Worm (Caenorhabditis elegans): ENCODE data around the gene him-8.

DNA sequence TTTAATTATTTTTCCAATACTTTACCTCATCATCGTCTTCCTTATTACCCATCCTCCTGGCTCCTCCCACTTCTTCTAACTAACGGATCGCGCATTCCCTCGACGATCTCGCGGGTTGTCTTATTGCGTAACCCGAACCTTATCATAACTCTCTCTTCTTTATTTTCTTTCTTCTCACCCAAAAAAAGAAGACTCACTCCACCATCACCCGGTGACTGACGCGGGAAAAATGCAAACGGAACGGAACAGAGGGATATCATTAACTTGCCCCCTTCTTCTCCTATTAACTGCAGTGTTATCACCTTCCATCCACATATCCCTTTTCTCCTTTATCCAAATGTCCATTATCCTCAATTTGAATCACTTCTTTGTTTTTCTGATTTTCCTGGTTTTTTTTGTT is 8.4 kb downstream of the him-8 start:
- TF ChIP-seq ama-1 (optimal IDR thresholded peaks at IDR 0.05) (no peak), zip-5 (tag; optimal IDR thresholded peaks at IDR 0.05) (no peak), hlh-30 (tag; optimal IDR thresholded peaks at IDR 0.05; ENCODE audit: insufficient read depth) (no peak), elt-2 (tag; optimal IDR thresholded peaks at IDR 0.05) (no peak), ref-2 (tag; optimal IDR thresholded peaks at IDR 0.05) (peak; percentile 31), mec-3 (tag; optimal IDR thresholded peaks at IDR 0.05; ENCODE audit: borderline replicate concordance) (no peak), F13H6.1 (tag; optimal IDR thresholded peaks at IDR 0.05) (no peak), dmd-4 (tag; optimal IDR thresholded peaks at IDR 0.05; ENCODE audit: borderline replicate concordance) (no peak), pqm-1 (tag; optimal IDR thresholded peaks at IDR 0.05) (no peak), pha-4 (tag; optimal IDR thresholded peaks at IDR 0.05) (no peak), ets-4 (tag; optimal IDR thresholded peaks at IDR 0.05) (no peak), unc-86 (tag; optimal IDR thresholded peaks at IDR 0.05) (no peak), ceh-22 (tag; optimal IDR thresholded peaks at IDR 0.05) (no peak), sox-4 (tag; optimal IDR thresholded peaks at IDR 0.05) (no peak)
